Worm (Caenorhabditis elegans): ENCODE data around the gene ZK1098.9.

- no peak for TF ChIP-seq hnd-1 (tag; optimal IDR thresholded peaks at IDR 0.05)
- no peak for TF ChIP-seq B0310.2 (tag; optimal IDR thresholded peaks at IDR 0.05)
- no peak for TF ChIP-seq ama-1 (optimal IDR thresholded peaks at IDR 0.05)
- no peak for TF ChIP-seq F13C5.2 (tag; optimal IDR thresholded peaks at IDR 0.05)
- TF ChIP-seq flt-1 (GFP tag; IDR thresholded peaks at IDR 0.05): no peak
Measured at ce11 chrIII:9504347-9504746, 39.9 kb upstream of the ZK1098.9 start.

Data from whole organism, early embryonic.